Worm (Caenorhabditis elegans) whole organism, young adult: Measurements from ENCODE around the gene ZK1290.7.
A peak's percentile ranks its signal among the peaks of the same experiment; 100 is the strongest.

ENCODE experiments used
- F22D6.2 ChIP-seq: sonication (generic microtip); optimal IDR thresholded peaks from 2 replicates; lab custom pipeline; 2016; ENCODE audit warnings: mild to moderate bottlenecking, missing genetic modification characterization, missing compliant biosample characterization
- F55B11.4 ChIP-seq: sonication (generic microtip); optimal IDR thresholded peaks from 2 replicates; lab custom pipeline; 2016; ENCODE audit warnings: missing compliant biosample characterization, missing genetic modification characterization, borderline replicate concordance; ENCODE audit not compliant: insufficient read depth
- F57A8.1 ChIP-seq: fragments of 200-800 bp; sonication (Bioruptor generic); optimal IDR thresholded peaks from 2 replicates; lab custom pipeline; 2018; ENCODE audit warnings: mild to moderate bottlenecking, missing genetic modification characterization, moderate library complexity, missing compliant biosample characterization
- F57C9.4 ChIP-seq: sonication (generic microtip); optimal IDR thresholded peaks from 2 replicates; lab custom pipeline; 2017; ENCODE audit warnings: mild to moderate bottlenecking, missing genetic modification characterization, missing compliant biosample characterization
- Y53G8AR.9 ChIP-seq: fragments of 200-800 bp; sonication (Bioruptor generic); conservative IDR thresholded peaks from 2 replicates; pipeline ENCODE4 v1.3.6; 2022; ENCODE audit warnings: missing genetic modification reagents, missing genetic modification characterization, missing compliant biosample characterization
- aptf-3 ChIP-seq: fragments of 200-800 bp; sonication (Bioruptor generic); IDR thresholded peaks from 2 replicates; pipeline ENCODE4 v1.3.6; 2022; ENCODE audit warnings: missing genetic modification characterization, missing compliant biosample characterization
- atf-7 ChIP-seq: sonication (generic microtip); optimal IDR thresholded peaks from 2 replicates; lab custom pipeline; 2017; ENCODE audit warnings: mild to moderate bottlenecking, missing genetic modification characterization, missing compliant biosample characterization
- attf-5 ChIP-seq: fragments of 200-800 bp; sonication (Bioruptor generic); optimal IDR thresholded peaks from 2 replicates; lab custom pipeline; 2018; ENCODE audit warnings: mild to moderate bottlenecking, missing genetic modification characterization, missing compliant biosample characterization
- cebp-1 ChIP-seq, 2 experiments: fragments of 200-800 bp in 1 of 2; sonication (Bioruptor generic) in 1 of 2; sonication (generic microtip) in 1 of 2; IDR thresholded peaks in 1 of 2; optimal IDR thresholded peaks in 1 of 2; 2 replicates each; pipeline versions ENCODE4 v1.3.6 to Lab custom; 2017 to 2022; ENCODE audit warnings: missing compliant biosample characterization in 2 of 2, missing genetic modification characterization in 2 of 2, mild to moderate bottlenecking in 1 of 2, missing genetic modification reagents in 1 of 2, moderate library complexity in 1 of 2
- chd-7 ChIP-seq: sonication (generic microtip); optimal IDR thresholded peaks from 2 replicates; lab custom pipeline; 2016; ENCODE audit warnings: mild to moderate bottlenecking, missing genetic modification characterization, moderate library complexity, missing compliant biosample characterization
- dox-1 ChIP-seq: fragments of 200-800 bp; sonication (Bioruptor generic); IDR thresholded peaks from 2 replicates; pipeline ENCODE4 v1.3.6; 2022; ENCODE audit warnings: missing genetic modification reagents, missing genetic modification characterization, missing compliant biosample characterization
- egl-44 ChIP-seq: fragments of 200-800 bp; sonication (Bioruptor generic); IDR thresholded peaks from 2 replicates; pipeline ENCODE4 v1.3.6; 2022; ENCODE audit warnings: missing genetic modification reagents, missing genetic modification characterization, missing compliant biosample characterization
- hrde-1 ChIP-seq: sonication (generic microtip); optimal IDR thresholded peaks from 2 replicates; lab custom pipeline; 2016; ENCODE audit warnings: missing genetic modification characterization, mild to moderate bottlenecking, missing compliant biosample characterization, moderate library complexity, missing genotype, missing genetic modification reagents, borderline replicate concordance
- hsf-1 ChIP-seq: fragments of 200-800 bp; sonication (Bioruptor generic); IDR thresholded peaks from 2 replicates; pipeline ENCODE4 v1.3.6; 2022; ENCODE audit warnings: missing genetic modification reagents, missing genetic modification characterization, missing compliant biosample characterization
- let-607 ChIP-seq, 2 experiments: fragments of 200-800 bp in 1 of 2; sonication (Bioruptor generic) in 1 of 2; sonication (generic microtip) in 1 of 2; optimal IDR thresholded peaks; 2 replicates each; lab custom pipeline; 2016 to 2018; ENCODE audit warnings: mild to moderate bottlenecking in 2 of 2, missing compliant biosample characterization in 2 of 2, missing genetic modification characterization in 2 of 2, moderate library complexity in 2 of 2, missing genotype in 1 of 2
- lin-40 ChIP-seq: sonication (generic microtip); optimal IDR thresholded peaks from 2 replicates; lab custom pipeline; 2016; ENCODE audit warnings: missing genetic modification characterization, mild to moderate bottlenecking, missing compliant biosample characterization, missing genotype, missing genetic modification reagents
- lsl-1 ChIP-seq: fragments of 200-800 bp; sonication (Bioruptor generic); optimal IDR thresholded peaks from 2 replicates; lab custom pipeline; 2018; ENCODE audit warnings: mild to moderate bottlenecking, missing genetic modification characterization, moderate library complexity, missing compliant biosample characterization
- madf-10 ChIP-seq: sonication (generic microtip); optimal IDR thresholded peaks from 2 replicates; lab custom pipeline; 2016; ENCODE audit warnings: mild to moderate bottlenecking, missing genetic modification characterization, missing compliant biosample characterization
- madf-3 ChIP-seq: fragments of 200-800 bp; sonication (Bioruptor generic); IDR thresholded peaks from 2 replicates; pipeline ENCODE4 v1.3.6; 2022; ENCODE audit warnings: missing genetic modification reagents, missing genetic modification characterization, missing compliant biosample characterization
- madf-6 ChIP-seq: fragments of 200-800 bp; sonication (Bioruptor generic); IDR thresholded peaks from 2 replicates; pipeline ENCODE4 v1.3.6; 2022; ENCODE audit warnings: missing genetic modification reagents, missing genetic modification characterization, missing compliant biosample characterization
- madf-8 ChIP-seq: fragments of 200-800 bp; sonication (Bioruptor generic); conservative IDR thresholded peaks from 2 replicates; pipeline ENCODE4 v1.3.6; 2022; ENCODE audit warnings: missing genetic modification reagents, missing genetic modification characterization, missing compliant biosample characterization
- mxl-1 ChIP-seq: sonication (generic microtip); optimal IDR thresholded peaks from 2 replicates; lab custom pipeline; 2016; ENCODE audit warnings: missing genetic modification characterization, missing compliant biosample characterization
- nfyb-1 ChIP-seq: fragments of 200-800 bp; sonication (Bioruptor generic); IDR thresholded peaks from 2 replicates; pipeline ENCODE4 v1.3.6; 2022; ENCODE audit warnings: missing genetic modification reagents, missing genetic modification characterization, missing compliant biosample characterization
- nhr-27 ChIP-seq: fragments of 200-800 bp; sonication (Bioruptor generic); optimal IDR thresholded peaks from 2 replicates; lab custom pipeline; 2018; ENCODE audit warnings: mild to moderate bottlenecking, missing genetic modification characterization, moderate library complexity, missing compliant biosample characterization
- nhr-80 ChIP-seq: sonication (generic microtip); optimal IDR thresholded peaks from 2 replicates; lab custom pipeline; 2016; ENCODE audit warnings: missing genetic modification characterization, missing compliant biosample characterization
- nhr-90 ChIP-seq: sonication (generic microtip); optimal IDR thresholded peaks from 2 replicates; lab custom pipeline; 2016; ENCODE audit warnings: missing genotype, mild to moderate bottlenecking, missing genetic modification characterization, missing compliant biosample characterization
- pbrm-1 ChIP-seq: fragments of 200-800 bp; sonication (Bioruptor generic); IDR thresholded peaks from 2 replicates; pipeline ENCODE4 v1.3.6; 2022; ENCODE audit warnings: missing genetic modification reagents, missing genetic modification characterization, missing compliant biosample characterization
- rcor-1 ChIP-seq: fragments of 200-800 bp; sonication (Bioruptor generic); IDR thresholded peaks from 2 replicates; pipeline ENCODE4 v1.3.6; 2022; ENCODE audit warnings: missing genetic modification reagents, missing genetic modification characterization, missing compliant biosample characterization
- rec-8 ChIP-seq, 2 experiments: sonication (generic microtip); optimal IDR thresholded peaks; 2 replicates each; lab custom pipeline; 2016; ENCODE audit warnings: mild to moderate bottlenecking in 2 of 2, missing genetic modification characterization in 2 of 2, missing genetic modification reagents in 2 of 2, missing genotype in 2 of 2, missing biosample characterization in 1 of 2, missing compliant biosample characterization in 1 of 2, moderate library complexity in 1 of 2
- repo-1 ChIP-seq: sonication (generic microtip); optimal IDR thresholded peaks from 2 replicates; lab custom pipeline; 2017; ENCODE audit warnings: mild to moderate bottlenecking, missing genetic modification characterization, missing compliant biosample characterization
- snpc-1.1 ChIP-seq: sonication (generic microtip); optimal IDR thresholded peaks from 2 replicates; lab custom pipeline; 2017; ENCODE audit warnings: missing genetic modification characterization, mild to moderate bottlenecking, missing compliant biosample characterization, antibody characterized with exemption, moderate library complexity, missing genotype, missing genetic modification reagents; ENCODE audit not compliant: insufficient read depth
- tbp1 ChIP-seq: fragments of 200-800 bp; sonication (Bioruptor generic); optimal IDR thresholded peaks from 2 replicates; lab custom pipeline; 2018; ENCODE audit warnings: mild to moderate bottlenecking, missing genetic modification characterization, missing compliant biosample characterization
- unc-62 ChIP-seq: fragments of 150-350 bp; optimal IDR thresholded peaks from 2 replicates; lab custom pipeline; 2014; ENCODE audit warnings: missing biosample characterization, missing genetic modification reagents, missing genetic modification characterization
- ztf-18 ChIP-seq: sonication (generic microtip); optimal IDR thresholded peaks from 2 replicates; lab custom pipeline; 2016; ENCODE audit warnings: missing genotype, mild to moderate bottlenecking, missing genetic modification characterization, missing compliant biosample characterization
- ztf-22 ChIP-seq: fragments of 200-800 bp; sonication (Bioruptor generic); optimal IDR thresholded peaks from 2 replicates; lab custom pipeline; 2018; ENCODE audit warnings: mild to moderate bottlenecking, missing genetic modification characterization, moderate library complexity, missing compliant biosample characterization
- ztf-25 ChIP-seq: fragments of 200-800 bp; sonication (Bioruptor generic); IDR thresholded peaks from 2 replicates; pipeline ENCODE4 v1.3.6; 2022; ENCODE audit warnings: missing genetic modification reagents, missing genetic modification characterization, missing compliant biosample characterization

The ZK1290.7 gene

ce11 chrII:7558864-7559263, 33.5 kb upstream of the ZK1290.7 start:
- TF ChIP-seq ztf-25 (GFP tag; lab: Robert Waterston, UW) (no peak), Y53G8AR.9 (no peak), madf-3 (no peak), F57C9.4 (tag; lab: Kevin White, UChicago) (no peak), ztf-18 (tag; lab: Kevin White, UChicago) (no peak), madf-10 (tag; lab: Kevin White, UChicago) (no peak), snpc-1.1 (no peak), atf-7 (tag; lab: Kevin White, UChicago) (no peak), lsl-1 (GFP tag; lab: Kevin White, UChicago) (no peak)

- TF ChIP-seq unc-62 (GFP tag; lab: Kevin White, UChicago): peak; percentile 21
- TF ChIP-seq nhr-80: peak; percentile 89
- no peak for TF ChIP-seq lsl-1 (GFP tag; lab: Kevin White, UChicago)
Observed at ce11 chrII:7557981-7558380, 32.6 kb upstream of the ZK1290.7 start.

- TF ChIP-seq cebp-1 (GFP tag; IDR thresholded peaks at IDR 0.05; lab: Robert Waterston, UW): no peak
- TF ChIP-seq cebp-1 (tag; optimal IDR thresholded peaks at IDR 0.05; lab: Kevin White, UChicago): no peak
- TF ChIP-seq pbrm-1 (GFP tag; lab: Robert Waterston, UW): no peak
- TF ChIP-seq nhr-27 (tag; lab: Kevin White, UChicago): no peak
- TF ChIP-seq madf-8 (GFP tag; lab: Robert Waterston, UW): no peak
- no peak for TF ChIP-seq F55B11.4
- no peak for TF ChIP-seq hrde-1 (tag; lab: Kevin White, UChicago)
- TF ChIP-seq aptf-3: no peak
- no peak for TF ChIP-seq mxl-1 (tag; lab: Kevin White, UChicago)
- TF ChIP-seq F57A8.1 (GFP tag; lab: Kevin White, UChicago): no peak
- TF ChIP-seq madf-6 (GFP tag; lab: Robert Waterston, UW): no peak
- TF ChIP-seq nhr-90 (tag; lab: Kevin White, UChicago): no peak
- no peak for TF ChIP-seq repo-1 (tag; lab: Kevin White, UChicago)
- TF ChIP-seq ztf-22 (GFP tag; lab: Kevin White, UChicago): no peak
- no peak for TF ChIP-seq egl-44
- TF ChIP-seq rec-8 (tag; optimal IDR thresholded peaks at IDR 0.05; lab: Kevin White, UChicago): no peak
- no peak for TF ChIP-seq F22D6.2 (tag; lab: Kevin White, UChicago)
- no peak for TF ChIP-seq dox-1 (GFP tag; lab: Robert Waterston, UW)
- no peak for TF ChIP-seq lsl-1 (GFP tag; lab: Kevin White, UChicago)
Observed at ce11 chrII:7555454-7555853, 30.1 kb upstream of the ZK1290.7 start, which contains the start of gene ZK1290.14. TSS of gene ZK1290.14 (minus strand) at chrII:7555592.

ce11 chrII:7554716-7555247, 29.4 kb upstream of the ZK1290.7 start:
- TF ChIP-seq nfyb-1 (GFP tag; lab: Robert Waterston, UW) (0 out of 2 replicates have a peak, but pooled peaks have one; percentile 13), lin-40 (peak; percentile 2), nhr-80 (peak; percentile 97), let-607 (tag; optimal IDR thresholded peaks at IDR 0.05; lab: Kevin White, UChicago) (peak in 1 of 2 experiments; percentile 31), attf-5 (peak; percentile 10), tbp1 (GFP tag; lab: Kevin White, UChicago) (peak; percentile 46), chd-7 (tag; lab: Kevin White, UChicago) (no peak), hsf-1 (GFP tag; lab: Robert Waterston, UW) (no peak), rcor-1 (GFP tag; lab: Robert Waterston, UW) (no peak), pbrm-1 (GFP tag; lab: Robert Waterston, UW) (no peak), nhr-90 (tag; lab: Kevin White, UChicago) (peak; percentile 23), atf-7 (tag; lab: Kevin White, UChicago) (peak; percentile 49), madf-10 (tag; lab: Kevin White, UChicago) (peak; percentile 36), Y53G8AR.9 (0 out of 2 replicates have a peak, but pooled peaks have one; percentile 44), dox-1 (GFP tag; lab: Robert Waterston, UW) (peak; percentile 69)
- TF ChIP-seq, all 124 proteins: peak for 11
